Fruit fly (Drosophila melanogaster) whole organism, pupa: ENCODE measurements around the gene CheB74a.

Experiments
- CG13204 ChIP-seq: fragments of 200-800 bp; sonication (Bioruptor generic); optimal IDR thresholded peaks from 2 replicates; lab custom pipeline; 2018; ENCODE audit warnings: missing biosample characterization, mild to moderate bottlenecking, missing genetic modification characterization, moderate library complexity
- CG15710 ChIP-seq: fragments of 200-800 bp; sonication (Bioruptor generic); optimal IDR thresholded peaks from 2 replicates; lab custom pipeline; 2018; ENCODE audit warnings: missing biosample characterization, mild to moderate bottlenecking, missing genetic modification characterization, moderate library complexity
- CG17806 ChIP-seq: fragments of 200-800 bp; sonication (Bioruptor generic); optimal IDR thresholded peaks from 2 replicates; lab custom pipeline; 2018; ENCODE audit warnings: missing biosample characterization, mild to moderate bottlenecking, missing genetic modification characterization, moderate library complexity
- CG32121 ChIP-seq: fragments of 200-800 bp; sonication (Bioruptor generic); IDR thresholded peaks from 2 replicates; pipeline ENCODE4 v1.3.6; 2022; ENCODE audit warnings: missing biosample characterization, missing genetic modification characterization
- CG4496 ChIP-seq: fragments of 200-800 bp; sonication (Bioruptor generic); IDR thresholded peaks from 3 replicates; pipeline ENCODE4 v1.3.6; 2022; ENCODE audit warnings: missing biosample characterization, missing genetic modification characterization
- CG8159 ChIP-seq: fragments of 200-800 bp; sonication (Bioruptor generic); optimal IDR thresholded peaks from 3 replicates; lab custom pipeline; 2018; ENCODE audit warnings: missing biosample characterization, mild to moderate bottlenecking, missing genetic modification characterization, moderate library complexity
- CG8301 ChIP-seq: fragments of 200-800 bp; sonication (Bioruptor generic); optimal IDR thresholded peaks from 2 replicates; lab custom pipeline; 2018; ENCODE audit warnings: missing biosample characterization, mild to moderate bottlenecking, missing genetic modification characterization
- CG9948 ChIP-seq: fragments of 200-800 bp; sonication (Bioruptor generic); optimal IDR thresholded peaks from 2 replicates; lab custom pipeline; 2018; ENCODE audit warnings: missing biosample characterization, mild to moderate bottlenecking, missing genetic modification characterization, moderate library complexity
- EcR ChIP-seq: fragments of 200-800 bp; sonication (Bioruptor generic); optimal IDR thresholded peaks from 3 replicates; lab custom pipeline; 2019; ENCODE audit warnings: missing biosample characterization, missing genetic modification characterization, mild to moderate bottlenecking, moderate library complexity, missing genetic modification reagents
- Pif1A ChIP-seq: fragments of 200-800 bp; sonication (Bioruptor generic); optimal IDR thresholded peaks from 3 replicates; lab custom pipeline; 2016; ENCODE audit warnings: missing biosample characterization, missing genetic modification characterization
- fd96Ca ChIP-seq: fragments of 200-800 bp; sonication (Bioruptor generic); IDR thresholded peaks from 3 replicates; pipeline ENCODE4 v1.3.6; 2022; ENCODE audit warnings: missing biosample characterization, missing genetic modification characterization
- gl ChIP-seq: fragments of 200-800 bp; sonication (Bioruptor generic); optimal IDR thresholded peaks from 2 replicates; lab custom pipeline; 2018; ENCODE audit warnings: missing biosample characterization, mild to moderate bottlenecking, missing genetic modification characterization
- rn ChIP-seq: fragments of 200-800 bp; sonication (Bioruptor generic); IDR thresholded peaks from 2 replicates; pipeline ENCODE4 v1.3.6; 2022; ENCODE audit warnings: missing biosample characterization, missing genetic modification characterization

- TF ChIP-seq CG9948 (tag; lab: Kevin White, UChicago) (no peak), CG15710 (tag; lab: Kevin White, UChicago) (no peak), CG4496 (GFP tag; lab: Robert Waterston, UW) (no peak), EcR (GFP tag; lab: Kevin White, UChicago) (no peak), Pif1A (GFP tag; lab: Kevin White, UChicago) (no peak), CG17806 (tag; lab: Kevin White, UChicago) (no peak), CG8301 (tag; lab: Kevin White, UChicago) (no peak), CG32121 (GFP tag; lab: Robert Waterston, UW) (no peak), CG8159 (tag; lab: Kevin White, UChicago) (no peak), rn (GFP tag; lab: Robert Waterston, UW) (no peak), gl (tag; lab: Kevin White, UChicago) (no peak), fd96Ca (GFP tag; lab: Robert Waterston, UW) (no peak), CG13204 (no peak)
Measured at dm6 chr3L:17689579-17690191, 30.0 kb downstream of the CheB74a start, which contains the start of gene Ccn.
